Fruit fly (Drosophila melanogaster): ENCODE measurements around the gene CG14990.

CG14990 gene

DNA sequence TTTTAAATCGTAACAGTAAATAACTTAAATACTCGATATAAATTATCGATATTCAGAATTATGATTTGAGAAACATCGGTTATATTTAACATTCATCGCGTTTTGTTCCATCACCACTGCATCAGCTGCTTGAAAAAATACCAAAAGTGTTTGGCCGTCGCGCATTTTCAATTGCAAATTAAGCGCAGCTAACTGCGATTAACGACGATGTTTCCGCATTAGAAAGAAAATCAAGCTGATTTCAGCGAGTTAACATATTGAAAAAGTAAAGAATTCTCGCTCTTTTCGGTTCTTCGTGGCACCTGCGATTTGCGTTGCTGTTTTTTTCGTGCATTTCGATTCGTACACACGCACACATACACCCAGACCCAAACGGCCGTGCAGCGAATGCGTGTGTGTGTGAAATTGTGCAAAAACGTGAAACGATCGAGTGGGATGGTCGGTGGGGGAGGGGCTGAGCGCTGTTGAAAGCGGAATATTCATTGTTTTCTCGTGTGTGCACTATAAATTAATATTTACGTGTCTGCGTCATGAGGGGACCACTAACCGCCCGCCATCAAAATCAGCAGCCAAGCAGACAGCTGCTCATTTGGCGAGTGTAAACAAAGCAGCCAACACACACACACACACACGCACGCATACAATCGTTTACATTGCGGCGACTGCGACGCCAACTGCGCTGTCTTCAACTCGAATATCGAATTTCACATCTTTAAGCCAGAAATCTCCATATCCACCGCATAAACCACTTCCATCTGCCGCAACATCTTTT, 15.3 kb downstream of the CG14990 start, which contains the start of gene Ack (continued):
- TF ChIP-seq CG10209 (GFP tag; optimal IDR thresholded peaks at IDR 0.05): no peak
- no peak for TF ChIP-seq Dad (GFP tag; optimal IDR thresholded peaks at IDR 0.05)
- no peak for TF ChIP-seq CG8388 (GFP tag; optimal IDR thresholded peaks at IDR 0.05)
- TF ChIP-seq Taf1 (GFP tag; IDR thresholded peaks at IDR 0.05): no peak
- no peak for TF ChIP-seq repo (GFP tag; optimal IDR thresholded peaks at IDR 0.05)
- TF ChIP-seq ato (GFP tag; IDR thresholded peaks at IDR 0.05; ENCODE audit: partially characterized antibody): peak; percentile 17; the same call in 1 of the 2 replicates
- no peak; the same call in 1 of the 2 replicates for TF ChIP-seq HLH3B (GFP tag; IDR thresholded peaks at IDR 0.05)
- no peak for TF ChIP-seq CG10431 (GFP tag; optimal IDR thresholded peaks at IDR 0.05)
- TF ChIP-seq kni (GFP tag; optimal IDR thresholded peaks at IDR 0.05): peak; percentile 8
- peak; percentile 88 for TF ChIP-seq BEAF-32 (GFP tag; optimal IDR thresholded peaks at IDR 0.05)
- TF ChIP-seq Eip74EF (GFP tag; optimal IDR thresholded peaks at IDR 0.05): no peak
- no peak for TF ChIP-seq CG10543 (GFP tag; optimal IDR thresholded peaks at IDR 0.05)
- TF ChIP-seq crp (GFP tag; optimal IDR thresholded peaks at IDR 0.05): peak; percentile 10 to 89
- no peak for TF ChIP-seq ash1 (GFP tag; optimal IDR thresholded peaks at IDR 0.05)
- no peak for TF ChIP-seq CG1529 (GFP tag; optimal IDR thresholded peaks at IDR 0.05)
- no peak for TF ChIP-seq CG12104 (GFP tag; optimal IDR thresholded peaks at IDR 0.05)
- TF ChIP-seq CG3065 (GFP tag; optimal IDR thresholded peaks at IDR 0.05): no peak
- TF ChIP-seq CG4404 (GFP tag; IDR thresholded peaks at IDR 0.05): no peak
- no peak for TF ChIP-seq NK7.1 (GFP tag; optimal IDR thresholded peaks at IDR 0.05)
- TF ChIP-seq sob (GFP tag; IDR thresholded peaks at IDR 0.05): no peak
- peak; percentile 64; the same call in 1 of the 3 replicates for TF ChIP-seq Doc3 (GFP tag; IDR thresholded peaks at IDR 0.05; ENCODE audit: partially characterized antibody)
- TF ChIP-seq Hr39 (optimal IDR thresholded peaks at IDR 0.05): no peak
- no peak for TF ChIP-seq CG5245 (GFP tag; optimal IDR thresholded peaks at IDR 0.05)
- no peak for TF ChIP-seq CG17568 (GFP tag; optimal IDR thresholded peaks at IDR 0.05)
- no peak for TF ChIP-seq CG6175 (GFP tag; IDR thresholded peaks at IDR 0.05)
- TF ChIP-seq E2f2 (GFP tag; IDR thresholded peaks at IDR 0.05): peak; percentile 52
- TF ChIP-seq grn (GFP tag; optimal IDR thresholded peaks at IDR 0.05): no peak
- no peak for TF ChIP-seq CG14667 (GFP tag; IDR thresholded peaks at IDR 0.05)
- peak; percentile 45 for TF ChIP-seq odd (GFP tag; optimal IDR thresholded peaks at IDR 0.05)
- no peak for TF ChIP-seq CG12744 (GFP tag; optimal IDR thresholded peaks at IDR 0.05)
- no peak; the same call in 1 of the 3 replicates for TF ChIP-seq zen2 (GFP tag; IDR thresholded peaks at IDR 0.05; ENCODE audit: partially characterized antibody)
- no peak for TF ChIP-seq dimm (GFP tag; IDR thresholded peaks at IDR 0.05)
- TF ChIP-seq mld (GFP tag; IDR thresholded peaks at IDR 0.05; ENCODE audit: partially characterized antibody): peak; percentile 47
- TF ChIP-seq sr (GFP tag; IDR thresholded peaks at IDR 0.05): peak; percentile 40; the same call in 1 of the 3 replicates
- 0 out of 3 replicates have a peak, but pooled peaks have one; percentile 46 for TF ChIP-seq CG34422 (GFP tag; IDR thresholded peaks at IDR 0.05)
- TF ChIP-seq CHES-1-like (GFP tag; optimal IDR thresholded peaks at IDR 0.05): peak; percentile 44
- TF ChIP-seq luna (GFP tag; optimal IDR thresholded peaks at IDR 0.05): no peak
- peak; percentile 38 for TF ChIP-seq Deaf1 (tag; optimal IDR thresholded peaks at IDR 0.05)
- no peak for TF ChIP-seq CG6683 (GFP tag; optimal IDR thresholded peaks at IDR 0.05)
- TF ChIP-seq ap (GFP tag; IDR thresholded peaks at IDR 0.05): no peak
- no peak for TF ChIP-seq Vsx1 (GFP tag; optimal IDR thresholded peaks at IDR 0.05)
- TF ChIP-seq inv (GFP tag; IDR thresholded peaks at IDR 0.05; ENCODE audit: partially characterized antibody): peak; percentile 78
- TF ChIP-seq Hmr (GFP tag; optimal IDR thresholded peaks at IDR 0.05): no peak
- TF ChIP-seq sima (GFP tag; optimal IDR thresholded peaks at IDR 0.05): no peak
- TF ChIP-seq Ptx1 (GFP tag; IDR thresholded peaks at IDR 0.05): no peak
- TF ChIP-seq Fer1 (GFP tag; optimal IDR thresholded peaks at IDR 0.05): peak; percentile 28
- TF ChIP-seq al (GFP tag; IDR thresholded peaks at IDR 0.05): no peak
- TF ChIP-seq CG32767 (GFP tag; IDR thresholded peaks at IDR 0.05): 0 out of 2 replicates have a peak, but pooled peaks have one; percentile 34
- TF ChIP-seq gsb (GFP tag; IDR thresholded peaks at IDR 0.05): no peak

Measured in whole organism, embryonic.